Worm (Caenorhabditis elegans) whole organism, young adult: ENCODE measurements around the gene yars-2.
A peak's percentile ranks its signal among the peaks of the same experiment; 100 is the strongest.

Source experiments
- B0261.1 ChIP-seq: sonication (generic microtip); optimal IDR thresholded peaks from 2 replicates; lab custom pipeline; 2016; ENCODE audit warnings: mild to moderate bottlenecking, missing genetic modification characterization, moderate library complexity, missing compliant biosample characterization
- C17E4.6 ChIP-seq: fragments of 200-800 bp; sonication (Bioruptor generic); IDR thresholded peaks from 2 replicates; pipeline ENCODE4 v1.3.6; 2022; ENCODE audit warnings: missing genetic modification reagents, missing genetic modification characterization, missing compliant biosample characterization
- D2030.7 ChIP-seq: fragments of 200-800 bp; sonication (Bioruptor generic); IDR thresholded peaks from 2 replicates; pipeline ENCODE4 v1.3.6; 2022; ENCODE audit warnings: missing genetic modification reagents, missing genetic modification characterization, missing compliant biosample characterization
- F10E7.11 ChIP-seq: sonication (generic microtip); optimal IDR thresholded peaks from 2 replicates; lab custom pipeline; 2017; ENCODE audit warnings: mild to moderate bottlenecking, missing genetic modification characterization, moderate library complexity, missing compliant biosample characterization
- F22D6.2 ChIP-seq: sonication (generic microtip); optimal IDR thresholded peaks from 2 replicates; lab custom pipeline; 2016; ENCODE audit warnings: mild to moderate bottlenecking, missing genetic modification characterization, missing compliant biosample characterization
- F33H1.4 ChIP-seq: fragments of 200-800 bp; sonication (Bioruptor generic); IDR thresholded peaks from 2 replicates; pipeline ENCODE4 v1.3.6; 2022; ENCODE audit warnings: missing genetic modification reagents, missing genetic modification characterization, missing compliant biosample characterization
- Y53F4B.3 ChIP-seq: fragments of 200-800 bp; sonication (Bioruptor generic); IDR thresholded peaks from 2 replicates; pipeline ENCODE4 v1.3.6; 2022; ENCODE audit warnings: missing genetic modification reagents, missing genetic modification characterization, missing compliant biosample characterization
- Y95B8A.8 ChIP-seq: fragments of 200-800 bp; sonication (Bioruptor generic); IDR thresholded peaks from 2 replicates; pipeline ENCODE4 v1.3.6; 2022; ENCODE audit warnings: missing genetic modification reagents, missing genetic modification characterization, missing compliant biosample characterization
- ama-1 ChIP-seq, 3 experiments: fragments of 150-350 bp in 1 of 3; sonication (generic microtip) in 2 of 3; optimal IDR thresholded peaks; 2 replicates each; lab custom pipeline; 2014 to 2018; ENCODE audit warnings: missing biosample characterization in 2 of 3, missing genetic modification characterization in 2 of 3, missing genetic modification reagents in 2 of 3
- athp-1 ChIP-seq: sonication (generic microtip); optimal IDR thresholded peaks from 2 replicates; lab custom pipeline; 2017; ENCODE audit warnings: mild to moderate bottlenecking, missing genetic modification characterization, missing compliant biosample characterization
- attf-5 ChIP-seq: fragments of 200-800 bp; sonication (Bioruptor generic); optimal IDR thresholded peaks from 2 replicates; lab custom pipeline; 2018; ENCODE audit warnings: mild to moderate bottlenecking, missing genetic modification characterization, missing compliant biosample characterization
- cebp-1 ChIP-seq, 2 experiments: fragments of 200-800 bp in 1 of 2; sonication (Bioruptor generic) in 1 of 2; sonication (generic microtip) in 1 of 2; IDR thresholded peaks in 1 of 2; optimal IDR thresholded peaks in 1 of 2; 2 replicates each; pipeline versions ENCODE4 v1.3.6 to Lab custom; 2017 to 2022; ENCODE audit warnings: missing compliant biosample characterization in 2 of 2, missing genetic modification characterization in 2 of 2, mild to moderate bottlenecking in 1 of 2, missing genetic modification reagents in 1 of 2, moderate library complexity in 1 of 2
- ceh-58 ChIP-seq: fragments of 200-800 bp; sonication (Bioruptor generic); IDR thresholded peaks from 2 replicates; pipeline ENCODE4 v1.3.6; 2022; ENCODE audit warnings: missing genetic modification characterization, missing compliant biosample characterization
- ceh-91 ChIP-seq: fragments of 200-800 bp; sonication (Bioruptor generic); IDR thresholded peaks from 2 replicates; pipeline ENCODE4 v1.3.6; 2022; ENCODE audit warnings: missing genetic modification reagents, missing genetic modification characterization, missing compliant biosample characterization
- gei-17 ChIP-seq: fragments of 200-800 bp; sonication (Bioruptor generic); optimal IDR thresholded peaks from 2 replicates; lab custom pipeline; 2018; ENCODE audit warnings: mild to moderate bottlenecking, missing genetic modification characterization, missing compliant biosample characterization
- hmg-1.2 ChIP-seq: fragments of 200-800 bp; sonication (Bioruptor generic); IDR thresholded peaks from 2 replicates; pipeline ENCODE4 v1.3.6; 2022; ENCODE audit warnings: missing genetic modification reagents, missing genetic modification characterization, missing compliant biosample characterization
- hmg-20 ChIP-seq: fragments of 200-800 bp; sonication (Bioruptor generic); IDR thresholded peaks from 2 replicates; pipeline ENCODE4 v1.3.6; 2022; ENCODE audit warnings: missing genetic modification reagents, missing genetic modification characterization, missing compliant biosample characterization
- let-607 ChIP-seq, 2 experiments: fragments of 200-800 bp in 1 of 2; sonication (Bioruptor generic) in 1 of 2; sonication (generic microtip) in 1 of 2; optimal IDR thresholded peaks; 2 replicates each; lab custom pipeline; 2016 to 2018; ENCODE audit warnings: mild to moderate bottlenecking in 2 of 2, missing compliant biosample characterization in 2 of 2, missing genetic modification characterization in 2 of 2, moderate library complexity in 2 of 2, missing genotype in 1 of 2
- lin-26 ChIP-seq: fragments of 200-800 bp; sonication (Bioruptor generic); IDR thresholded peaks from 2 replicates; pipeline ENCODE4 v1.3.6; 2022; ENCODE audit warnings: missing genetic modification reagents, missing genetic modification characterization, missing compliant biosample characterization
- lin-54 ChIP-seq: fragments of 200-800 bp; sonication (Bioruptor generic); optimal IDR thresholded peaks from 2 replicates; lab custom pipeline; 2018; ENCODE audit warnings: mild to moderate bottlenecking, missing genetic modification characterization, missing compliant biosample characterization
- nfyb-1 ChIP-seq: fragments of 200-800 bp; sonication (Bioruptor generic); IDR thresholded peaks from 2 replicates; pipeline ENCODE4 v1.3.6; 2022; ENCODE audit warnings: missing genetic modification reagents, missing genetic modification characterization, missing compliant biosample characterization
- nhr-27 ChIP-seq: fragments of 200-800 bp; sonication (Bioruptor generic); optimal IDR thresholded peaks from 2 replicates; lab custom pipeline; 2018; ENCODE audit warnings: mild to moderate bottlenecking, missing genetic modification characterization, moderate library complexity, missing compliant biosample characterization
- sea-2 ChIP-seq: fragments of 200-800 bp; sonication (Bioruptor generic); IDR thresholded peaks from 2 replicates; pipeline ENCODE4 v1.3.6; 2022; ENCODE audit warnings: missing genetic modification characterization, missing compliant biosample characterization
- snpc-1.1 ChIP-seq: sonication (generic microtip); optimal IDR thresholded peaks from 2 replicates; lab custom pipeline; 2017; ENCODE audit warnings: missing genetic modification characterization, mild to moderate bottlenecking, missing compliant biosample characterization, antibody characterized with exemption, moderate library complexity, missing genotype, missing genetic modification reagents; ENCODE audit not compliant: insufficient read depth
- snpc-1.3 ChIP-seq: sonication (generic microtip); optimal IDR thresholded peaks from 2 replicates; lab custom pipeline; 2017; ENCODE audit warnings: missing genetic modification characterization, mild to moderate bottlenecking, missing compliant biosample characterization, antibody characterized with exemption, moderate library complexity, missing genotype, missing genetic modification reagents; ENCODE audit not compliant: insufficient read depth
- snpc-3.4 ChIP-seq: sonication (generic microtip); optimal IDR thresholded peaks from 2 replicates; lab custom pipeline; 2017; ENCODE audit warnings: missing genetic modification characterization, mild to moderate bottlenecking, missing compliant biosample characterization, antibody characterized with exemption, moderate library complexity, missing genotype, missing genetic modification reagents
- tbp1 ChIP-seq: fragments of 200-800 bp; sonication (Bioruptor generic); optimal IDR thresholded peaks from 2 replicates; lab custom pipeline; 2018; ENCODE audit warnings: mild to moderate bottlenecking, missing genetic modification characterization, missing compliant biosample characterization
- zfh-2 ChIP-seq: fragments of 200-800 bp; sonication (Bioruptor generic); conservative IDR thresholded peaks from 2 replicates; pipeline ENCODE4 v1.3.6; 2022; ENCODE audit warnings: missing genetic modification reagents, missing genetic modification characterization, missing compliant biosample characterization
- ztf-22 ChIP-seq: fragments of 200-800 bp; sonication (Bioruptor generic); optimal IDR thresholded peaks from 2 replicates; lab custom pipeline; 2018; ENCODE audit warnings: mild to moderate bottlenecking, missing genetic modification characterization, moderate library complexity, missing compliant biosample characterization

yars-2 gene

DNA sequence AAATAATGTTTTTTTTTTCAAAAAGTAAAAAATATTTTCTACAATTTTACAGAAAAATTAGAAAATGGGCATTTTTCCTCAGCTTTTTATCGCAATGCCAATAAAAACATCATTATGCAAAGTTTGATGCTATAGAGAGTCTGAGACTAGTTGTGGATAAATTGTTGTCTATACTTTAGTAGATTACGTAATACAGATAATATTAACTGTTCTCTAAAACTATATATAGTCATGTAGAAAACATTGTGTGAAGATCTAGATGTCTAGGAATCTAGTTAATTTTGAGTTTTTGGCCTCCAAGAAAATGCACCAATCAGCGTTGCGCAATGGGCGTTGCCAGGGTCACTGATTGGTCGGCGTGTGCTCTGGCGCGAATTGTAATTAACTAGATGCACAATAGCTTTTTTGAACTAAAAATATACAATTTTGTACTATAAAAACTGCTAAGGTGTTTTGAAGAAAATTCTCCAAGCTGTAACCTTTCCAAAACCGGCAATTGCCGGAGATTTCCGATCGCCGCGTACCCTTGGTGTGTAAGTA, 26.1 kb downstream of the yars-2 start (continued):
- TF ChIP-seq ama-1 (optimal IDR thresholded peaks at IDR 0.05; lab: Kevin White, UChicago) (no peak), ama-1 (GFP tag; optimal IDR thresholded peaks at IDR 0.05; lab: Kevin White, UChicago) (no peak), snpc-3.4 (no peak)

ce11 chrIV:4683149-4683548, 29.3 kb downstream of the yars-2 start:
- TF ChIP-seq let-607 (tag; optimal IDR thresholded peaks at IDR 0.05; lab: Kevin White, UChicago) (no peak), F22D6.2 (no peak), ceh-91 (GFP tag; lab: Robert Waterston, UW) (no peak), sea-2 (GFP tag; lab: Robert Waterston, UW) (no peak), snpc-1.1 (tag; lab: Kevin White, UChicago) (no peak), ztf-22 (no peak), snpc-1.3 (tag; lab: Kevin White, UChicago) (no peak), attf-5 (GFP tag; lab: Kevin White, UChicago) (no peak), nfyb-1 (no peak), Y53F4B.3 (GFP tag; lab: Robert Waterston, UW) (no peak), F33H1.4 (GFP tag; lab: Robert Waterston, UW) (no peak)

- no peak for TF ChIP-seq cebp-1 (GFP tag; IDR thresholded peaks at IDR 0.05; lab: Robert Waterston, UW)
- TF ChIP-seq cebp-1 (tag; optimal IDR thresholded peaks at IDR 0.05; lab: Kevin White, UChicago) = no peak
- TF ChIP-seq lin-54 = no peak
- no peak for TF ChIP-seq gei-17 (GFP tag; lab: Kevin White, UChicago)
- TF ChIP-seq hmg-20 (GFP tag; lab: Robert Waterston, UW) = no peak
- TF ChIP-seq C17E4.6 = no peak
- TF ChIP-seq F10E7.11 (tag; lab: Kevin White, UChicago) = no peak
- TF ChIP-seq ceh-58 (GFP tag; lab: Robert Waterston, UW) = no peak
- no peak for TF ChIP-seq athp-1 (tag; lab: Kevin White, UChicago)
- no peak for TF ChIP-seq tbp1 (GFP tag; lab: Kevin White, UChicago)
- no peak for TF ChIP-seq D2030.7
- TF ChIP-seq, all 124 proteins: peak for 0
Measured at ce11 chrIV:4678718-4679117, 33.7 kb downstream of the yars-2 start, which contains the start of gene kin-36. Gene kin-36 (plus strand): TSS chrIV:4679018.

ce11 chrIV:4674322-4674721, 38.1 kb downstream of the yars-2 start:
- TF ChIP-seq snpc-1.3 (tag; lab: Kevin White, UChicago) = no peak
- TF ChIP-seq Y95B8A.8 (GFP tag; lab: Robert Waterston, UW) = no peak
- TF ChIP-seq zfh-2 (GFP tag; lab: Robert Waterston, UW) = peak; percentile 55; the same call in 1 of the 2 replicates
- TF ChIP-seq hmg-1.2 (GFP tag; lab: Robert Waterston, UW) = no peak

DNA sequence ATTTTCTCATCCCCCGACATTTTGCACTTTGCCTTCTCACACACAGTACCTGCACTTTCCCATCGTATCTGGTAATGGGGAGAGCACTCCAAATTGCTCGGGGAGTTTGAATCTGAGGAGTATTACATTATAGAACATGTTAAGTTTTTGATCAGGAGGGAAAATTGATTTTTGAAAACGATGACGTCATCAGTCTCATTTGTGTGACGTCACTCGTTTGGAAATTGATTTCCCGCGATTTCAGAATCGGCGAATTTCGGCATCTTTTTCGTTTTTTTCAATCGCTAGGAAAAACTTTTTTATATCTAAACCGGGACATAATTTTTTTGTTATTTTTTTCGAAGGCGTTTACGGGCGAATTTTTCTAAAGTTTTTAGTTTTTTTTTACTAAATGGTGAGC, 39.1 kb downstream of the yars-2 start:
- no peak for TF ChIP-seq B0261.1 (tag; lab: Kevin White, UChicago)
- TF ChIP-seq lin-26 (GFP tag; lab: Robert Waterston, UW) = no peak
- TF ChIP-seq nhr-27 = no peak
